Worm (Caenorhabditis elegans) whole organism, L4 larva: ENCODE measurements around the gene F22F7.4.

Source experiments
- F44E2.7 ChIP-seq: fragments of 200-800 bp; sonication (Bioruptor generic); IDR thresholded peaks from 2 replicates; pipeline ENCODE4 v2.1.2; 2022; ENCODE audit warnings: missing genetic modification characterization, missing compliant biosample characterization
- aly-2 ChIP-seq: sonication (generic microtip); optimal IDR thresholded peaks from 2 replicates; lab custom pipeline; 2018; ENCODE audit warnings: missing biosample characterization, missing genetic modification characterization
- ceh-20 ChIP-seq: fragments of 200-800 bp; sonication (Bioruptor generic); IDR thresholded peaks from 2 replicates; pipeline ENCODE4 v1.3.6; 2022; ENCODE audit warnings: missing genetic modification reagents, missing genetic modification characterization, missing compliant biosample characterization
- ceh-82 ChIP-seq: sonication (generic microtip); optimal IDR thresholded peaks from 2 replicates; lab custom pipeline; 2017; ENCODE audit warnings: missing biosample characterization, missing genetic modification characterization
- ces-1 ChIP-seq: fragments of 150-350 bp; sonication (generic microtip); optimal IDR thresholded peaks from 4 replicates; lab custom pipeline; 2014; ENCODE audit warnings: missing biosample characterization, missing genetic modification reagents, missing genetic modification characterization
- daf-16 ChIP-seq, 3 experiments: sonication (generic microtip); optimal IDR thresholded peaks; 2 replicates each; lab custom pipeline; 2016 to 2017; ENCODE audit warnings: missing genetic modification characterization in 3 of 3, missing genetic modification reagents in 3 of 3, mild to moderate bottlenecking in 2 of 3, missing compliant biosample characterization in 2 of 3, missing biosample characterization in 1 of 3, moderate library complexity in 1 of 3
- dmd-6 ChIP-seq: fragments of 200-800 bp; sonication (Bioruptor generic); IDR thresholded peaks from 2 replicates; pipeline ENCODE4 v1.3.6; 2022; ENCODE audit warnings: missing genetic modification reagents, missing genetic modification characterization, missing compliant biosample characterization
- dve-1 ChIP-seq: sonication (generic microtip); optimal IDR thresholded peaks from 2 replicates; lab custom pipeline; 2017; ENCODE audit warnings: antibody characterized with exemption, mild to moderate bottlenecking, missing genetic modification characterization, missing compliant biosample characterization; ENCODE audit not compliant: insufficient read depth
- egl-27 ChIP-seq: sonication (generic microtip); optimal IDR thresholded peaks from 3 replicates; lab custom pipeline; 2017; ENCODE audit warnings: missing biosample characterization, missing genetic modification reagents, missing genetic modification characterization
- gei-8 ChIP-seq: fragments of 200-800 bp; sonication (Bioruptor generic); optimal IDR thresholded peaks from 2 replicates; lab custom pipeline; 2018; ENCODE audit warnings: mild to moderate bottlenecking, missing genetic modification characterization, missing compliant biosample characterization
- hif-1 ChIP-seq, 2 experiments: sonication (generic microtip); optimal IDR thresholded peaks; 2 replicates each; lab custom pipeline; 2016 to 2017; ENCODE audit warnings: missing compliant biosample characterization in 2 of 2, missing genetic modification characterization in 2 of 2, missing genetic modification reagents in 2 of 2, missing genotype in 2 of 2, mild to moderate bottlenecking in 1 of 2
- hlh-11 ChIP-seq: fragments of 200-800 bp; sonication (Bioruptor generic); optimal IDR thresholded peaks from 2 replicates; lab custom pipeline; 2018; ENCODE audit warnings: mild to moderate bottlenecking, missing genetic modification characterization, missing compliant biosample characterization
- hmg-1.1 ChIP-seq: fragments of 200-800 bp; sonication (Bioruptor generic); IDR thresholded peaks from 2 replicates; pipeline ENCODE4 v1.3.6; 2022; ENCODE audit warnings: missing genetic modification reagents, missing genetic modification characterization, missing compliant biosample characterization
- lim-7 ChIP-seq: fragments of 200-800 bp; sonication (Bioruptor generic); IDR thresholded peaks from 2 replicates; pipeline ENCODE4 v1.3.6; 2022; ENCODE audit warnings: missing genetic modification characterization, missing compliant biosample characterization
- lin-38 ChIP-seq: fragments of 200-800 bp; sonication (Bioruptor generic); IDR thresholded peaks from 2 replicates; pipeline ENCODE4 v1.3.6; 2022; ENCODE audit warnings: missing genetic modification reagents, missing genetic modification characterization, missing compliant biosample characterization
- lsy-2 ChIP-seq, 2 experiments: fragments of 150-350 bp in 1 of 2; sonication (generic microtip) in 1 of 2; optimal IDR thresholded peaks; 2 replicates each; lab custom pipeline; 2014 to 2017; ENCODE audit warnings: missing biosample characterization in 2 of 2, missing genetic modification characterization in 2 of 2
- mdl-1 ChIP-seq, 2 experiments: fragments of 150-350 bp in 1 of 2; sonication (generic microtip) in 1 of 2; optimal IDR thresholded peaks; 2 replicates each; lab custom pipeline; 2014 to 2017; ENCODE audit warnings: missing biosample characterization in 2 of 2, missing genetic modification characterization in 2 of 2
- mep-1 ChIP-seq: fragments of 150-350 bp; sonication (generic microtip); optimal IDR thresholded peaks from 3 replicates; lab custom pipeline; 2014; ENCODE audit warnings: missing biosample characterization, missing genetic modification characterization
- mes-2 ChIP-seq: sonication (generic microtip); optimal IDR thresholded peaks from 2 replicates; lab custom pipeline; 2016; ENCODE audit warnings: missing genotype, mild to moderate bottlenecking, missing genetic modification characterization, missing compliant biosample characterization; ENCODE audit not compliant: poor library complexity, severe bottlenecking
- nhr-102 ChIP-seq: sonication (generic microtip); optimal IDR thresholded peaks from 2 replicates; lab custom pipeline; 2016; ENCODE audit warnings: mild to moderate bottlenecking, missing genetic modification characterization, moderate library complexity, missing compliant biosample characterization
- nhr-237 ChIP-seq: sonication (generic microtip); optimal IDR thresholded peaks from 2 replicates; lab custom pipeline; 2017; ENCODE audit warnings: missing biosample characterization, missing genetic modification characterization
- nhr-28 ChIP-seq: fragments of 150-350 bp; optimal IDR thresholded peaks from 2 replicates; lab custom pipeline; 2014; ENCODE audit warnings: missing biosample characterization, missing genetic modification characterization
- nhr-6 ChIP-seq: fragments of 150-350 bp; optimal IDR thresholded peaks from 2 replicates; lab custom pipeline; 2014; ENCODE audit warnings: missing biosample characterization, missing genetic modification characterization
- php-3 ChIP-seq: fragments of 200-800 bp; sonication (Bioruptor generic); IDR thresholded peaks from 2 replicates; pipeline ENCODE4 v1.3.6; 2022; ENCODE audit warnings: missing genetic modification reagents, missing genetic modification characterization, missing compliant biosample characterization
- pqm-1 ChIP-seq: sonication (generic microtip); optimal IDR thresholded peaks from 2 replicates; lab custom pipeline; 2017; ENCODE audit warnings: missing biosample characterization, missing genetic modification characterization
- snpc-1.2 ChIP-seq: fragments of 200-800 bp; sonication (Bioruptor generic); IDR thresholded peaks from 2 replicates; pipeline ENCODE4 v1.3.6; 2022; ENCODE audit warnings: missing genetic modification reagents, missing genetic modification characterization, missing compliant biosample characterization
- unc-130 ChIP-seq: sonication (generic microtip); optimal IDR thresholded peaks from 2 replicates; lab custom pipeline; 2016; ENCODE audit warnings: missing genetic modification reagents, missing genetic modification characterization, missing compliant biosample characterization
- unc-62 ChIP-seq, 3 experiments: fragments of 150-350 bp in 1 of 3; sonication (generic microtip); optimal IDR thresholded peaks in 2 of 3; peaks in 1 of 3; 1 replicate in 1 of 3; 2 replicates in 2 of 3; lab custom pipeline; 2014 to 2017; ENCODE audit warnings: missing biosample characterization in 3 of 3, missing genetic modification characterization in 3 of 3, missing genetic modification reagents in 3 of 3, missing genotype in 1 of 3
- zfp-2 ChIP-seq: sonication (generic microtip); optimal IDR thresholded peaks from 2 replicates; lab custom pipeline; 2016; ENCODE audit warnings: mild to moderate bottlenecking, missing genetic modification characterization, missing compliant biosample characterization
- zip-2 ChIP-seq: fragments of 150-350 bp; optimal IDR thresholded peaks from 2 replicates; lab custom pipeline; 2014; ENCODE audit warnings: missing biosample characterization, missing genetic modification characterization

F22F7.4 gene

ce11 chrV:2067419-2067818 is 38.5 kb downstream of the F22F7.4 start:
- peak in 1 of 2 experiments; percentile 40 for TF ChIP-seq lsy-2 (tag; optimal IDR thresholded peaks at IDR 0.05; lab: Kevin White, UChicago)
- TF ChIP-seq lin-38 (GFP tag; lab: Robert Waterston, UW) = peak; percentile 31; the same call in 1 of the 2 replicates
- no peak for TF ChIP-seq zip-2 (tag; lab: Kevin White, UChicago)
- TF ChIP-seq nhr-237 (tag; lab: Kevin White, UChicago) = no peak
- TF ChIP-seq unc-130 = peak; percentile 58

DNA sequence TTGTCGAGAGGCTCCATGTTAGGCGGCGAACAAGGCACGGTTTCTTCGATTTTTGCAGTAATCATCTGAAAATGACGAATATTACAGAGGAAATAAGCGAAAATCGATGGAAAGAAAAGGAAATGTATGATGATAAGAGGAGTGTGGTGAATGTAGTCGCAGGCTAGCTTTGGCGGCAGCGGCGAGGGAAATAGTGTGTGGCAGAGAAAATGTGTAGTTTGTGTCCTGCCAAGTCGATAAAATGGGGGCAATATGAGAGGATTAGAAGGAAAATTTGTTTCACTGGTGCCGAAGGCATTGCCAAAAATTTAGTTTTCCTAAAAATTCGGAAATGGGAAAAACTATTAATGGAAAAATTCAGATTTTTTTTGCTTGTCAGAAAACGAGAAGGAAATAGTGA is 39.1 kb downstream of the F22F7.4 start, which contains the start of gene nhr-86:
TSS of gene nhr-86 (minus strand) at position 71 of the 400 bp plus-strand sequence.
- TF ChIP-seq F44E2.7 (GFP tag; lab: Robert Waterston, UW) (no peak), hmg-1.1 (0 out of 2 replicates have a peak, but pooled peaks have one; percentile 12), mdl-1 (tag; optimal IDR thresholded peaks at IDR 0.05; lab: Kevin White, UChicago) (no peak), mep-1 (tag; lab: Kevin White, UChicago) (peak; percentile 3), dve-1 (tag; lab: Kevin White, UChicago) (peak; percentile 10), mes-2 (tag; lab: Kevin White, UChicago) (peak; percentile 13), snpc-1.2 (no peak), unc-62 (GFP tag; optimal IDR thresholded peaks at IDR 0.05 in 1 of 2; lab: Kevin White, UChicago) (peak in 1 of 2 experiments; percentile 33), unc-62 (tag; optimal IDR thresholded peaks at IDR 0.05; lab: Kevin White, UChicago) (no peak), pqm-1 (peak; percentile 19), dmd-6 (peak; percentile 16; the same call in 1 of the 2 replicates), zfp-2 (no peak), daf-16 (GFP tag; optimal IDR thresholded peaks at IDR 0.05; lab: Kevin White, UChicago) (no peak), daf-16 (tag; optimal IDR thresholded peaks at IDR 0.05; lab: Kevin White, UChicago) (peak; percentile 7), hlh-11 (tag; lab: Kevin White, UChicago) (peak; percentile 25), hif-1 (tag; optimal IDR thresholded peaks at IDR 0.05; lab: Kevin White, UChicago) (peak in 1 of 2 experiments; percentile 12), nhr-28 (peak; percentile 99)
- TF ChIP-seq, all 104 proteins: peak for 11

ce11 chrV:2057324-2057723 is 48.6 kb downstream of the F22F7.4 start, which contains the start of gene comt-3:
Gene comt-3, plus strand, starts transcription at chrV:2057537.
- TF ChIP-seq pqm-1 (peak; percentile 29), lim-7 (GFP tag; lab: Robert Waterston, UW) (no peak), nhr-28 (peak; percentile 30)

ce11 chrV:2055765-2056504 is 49.9 kb downstream of the F22F7.4 start:
- no peak for TF ChIP-seq gei-8
- peak in 1 of 2 experiments; percentile 9 for TF ChIP-seq mdl-1 (tag; optimal IDR thresholded peaks at IDR 0.05; lab: Kevin White, UChicago)
- no peak for TF ChIP-seq egl-27 (tag; lab: Kevin White, UChicago)
- TF ChIP-seq hmg-1.1 = peak; percentile 29; the same call in 1 of the 2 replicates
- TF ChIP-seq hif-1 (tag; optimal IDR thresholded peaks at IDR 0.05; lab: Kevin White, UChicago) = peak in 1 of 2 experiments; percentile 1
- peak; percentile 8 for TF ChIP-seq nhr-6 (tag; lab: Kevin White, UChicago)
- TF ChIP-seq daf-16 (GFP tag; optimal IDR thresholded peaks at IDR 0.05; lab: Kevin White, UChicago) = peak in 1 of 2 experiments; percentile 40
- TF ChIP-seq daf-16 (tag; optimal IDR thresholded peaks at IDR 0.05; lab: Kevin White, UChicago) = peak; percentile 45
- peak; percentile 70 for TF ChIP-seq nhr-28
- TF ChIP-seq nhr-102 = no peak
- TF ChIP-seq dmd-6 = peak; percentile 57; the same call in 1 of the 2 replicates
- peak; percentile 18 for TF ChIP-seq dve-1 (tag; lab: Kevin White, UChicago)
- TF ChIP-seq php-3 (GFP tag; lab: Robert Waterston, UW) = no peak
- no peak for TF ChIP-seq ces-1
- TF ChIP-seq aly-2 (tag; lab: Kevin White, UChicago) = no peak
- no peak for TF ChIP-seq ceh-82 (tag; lab: Kevin White, UChicago)
- no peak for TF ChIP-seq ceh-20 (GFP tag; lab: Robert Waterston, UW)
- TF ChIP-seq pqm-1 = peak; percentile 87
